Fruit fly (Drosophila melanogaster): ENCODE measurements around the gene CG33777.

dm6 chr3L:4555136-4555535, at the start of gene CG33777:
- TF ChIP-seq ci (GFP tag; IDR thresholded peaks at IDR 0.05) (no peak), Aef1 (GFP tag; IDR thresholded peaks at IDR 0.05) (no peak)

All from whole organism, embryonic.